Worm (Caenorhabditis elegans) whole organism, L4/young adult: ENCODE data around the gene F09C8.1.

Experiments used
- W03F9.2 ChIP-seq: fragments of 150-350 bp; optimal IDR thresholded peaks from 2 replicates; lab custom pipeline; 2014; ENCODE audit warnings: missing biosample characterization, missing genetic modification characterization
- dao-5 ChIP-seq: sonication (generic microtip); optimal IDR thresholded peaks from 2 replicates; lab custom pipeline; 2016; ENCODE audit warnings: missing genotype, missing genetic modification characterization, moderate library complexity, missing compliant biosample characterization
- him-1 ChIP-seq: sonication (generic microtip); optimal IDR thresholded peaks from 2 replicates; lab custom pipeline; 2016; ENCODE audit warnings: missing genotype, missing genetic modification reagents, missing genetic modification characterization, missing compliant biosample characterization

The F09C8.1 gene

DNA sequence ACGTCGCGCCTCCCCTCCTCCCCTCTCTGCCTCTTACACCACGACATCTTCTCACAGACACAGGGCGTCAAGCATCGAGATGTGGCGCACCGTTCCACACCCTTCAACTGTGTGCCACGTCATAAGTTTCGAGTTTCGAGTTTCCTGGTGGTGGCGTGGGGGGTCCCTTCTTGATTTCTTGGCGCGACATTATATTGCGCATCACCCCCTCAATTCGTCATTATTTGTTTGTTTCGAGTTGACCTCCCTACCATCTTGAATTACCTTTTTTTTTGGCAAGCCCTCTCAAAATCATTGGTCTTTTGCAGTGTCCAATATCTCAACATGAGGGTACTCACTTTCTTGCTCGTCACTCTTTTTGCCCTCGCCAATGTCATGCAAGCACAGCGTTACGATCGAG is 20.7 kb upstream of the F09C8.1 start, which contains the start of gene nlp-67:
Gene nlp-67 (plus strand): TSS at position 301 of the 400 bp plus-strand sequence.
- TF ChIP-seq W03F9.2 (tag; lab: Kevin White, UChicago) (no peak), dao-5 (no peak), him-1 (no peak)

DNA sequence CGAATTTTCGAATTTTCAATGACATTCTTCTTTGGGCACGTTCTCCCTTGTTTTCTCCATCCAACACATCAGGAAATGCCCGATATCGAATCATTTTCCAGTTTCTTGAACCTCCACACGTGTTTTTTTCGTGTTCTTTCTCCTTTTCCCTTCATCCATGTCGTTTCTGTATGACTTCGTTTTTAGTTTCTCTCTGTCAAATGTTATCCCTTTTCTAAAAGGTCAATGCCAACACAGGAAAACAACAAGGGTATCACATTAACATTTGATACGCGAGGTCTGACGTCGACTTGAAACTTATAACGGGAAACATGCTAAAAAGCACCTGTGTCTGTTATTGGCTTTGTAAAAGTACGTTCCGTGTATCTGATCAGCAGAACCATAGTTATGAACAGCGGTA is 9.5 kb upstream of the F09C8.1 start:
- TF ChIP-seq W03F9.2 (tag; lab: Kevin White, UChicago) (no peak), dao-5 (no peak), him-1 (no peak)

DNA sequence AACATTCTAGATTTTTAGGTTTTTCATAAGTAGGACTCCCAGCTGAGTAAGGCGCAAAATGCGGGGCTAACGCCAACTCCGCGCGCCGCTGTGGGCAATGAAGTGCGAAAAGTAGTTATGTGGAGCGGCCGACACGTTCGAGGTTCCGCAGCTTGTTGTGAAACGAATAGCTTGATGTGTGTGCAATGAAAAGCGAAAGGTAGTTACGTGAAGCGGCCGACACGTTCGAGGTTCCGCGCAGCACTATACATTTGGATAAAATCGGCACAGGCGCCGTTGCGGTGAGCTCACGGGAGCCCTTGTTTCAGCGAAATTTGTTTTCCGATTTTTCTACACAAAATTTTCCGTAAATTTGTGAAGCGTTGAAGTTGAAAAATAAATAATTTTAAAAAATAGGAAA is 3.7 kb upstream of the F09C8.1 start:
- TF ChIP-seq dao-5 (no peak), W03F9.2 (tag; lab: Kevin White, UChicago) (no peak), him-1 (no peak)

DNA sequence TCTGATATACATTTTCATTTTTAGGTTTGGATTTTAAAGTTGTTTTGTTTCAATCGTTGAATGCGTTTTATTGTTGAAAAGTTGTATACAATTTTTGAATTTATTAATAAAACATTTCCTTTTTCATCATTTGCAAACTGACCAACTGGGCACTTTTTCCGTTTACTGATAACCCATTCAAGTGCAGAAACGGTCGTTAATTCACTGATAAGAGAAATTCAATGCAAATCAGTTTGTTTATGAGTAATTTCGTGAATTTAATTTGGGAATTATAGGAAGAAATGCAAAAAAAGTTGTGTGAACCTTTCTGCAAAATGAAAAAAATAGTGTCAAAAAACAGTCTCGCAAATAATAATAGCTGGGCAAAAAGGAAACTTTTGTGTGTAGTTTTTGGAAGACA is 3.2 kb upstream of the F09C8.1 start:
- TF ChIP-seq dao-5 (no peak), him-1 (no peak), W03F9.2 (tag; lab: Kevin White, UChicago) (no peak)

DNA sequence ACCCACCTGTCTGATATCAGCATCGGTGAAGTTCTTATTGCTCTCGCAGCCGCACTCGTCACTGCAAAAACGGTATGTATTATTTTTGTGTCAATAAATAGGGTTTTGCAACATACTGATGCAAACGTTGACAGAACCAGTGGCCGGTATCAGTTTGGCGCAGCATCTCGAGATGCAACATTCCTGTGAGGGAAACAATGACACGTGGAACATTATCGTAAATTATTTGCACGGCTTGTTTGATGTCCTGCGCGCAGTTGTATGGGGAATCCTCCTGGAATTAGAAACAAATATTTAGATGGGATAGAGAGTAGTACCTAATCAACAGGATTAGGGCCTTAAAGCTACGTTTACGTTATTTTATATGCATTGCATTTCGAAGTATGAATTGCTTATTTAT is 2.4 kb downstream of the F09C8.1 start:
- TF ChIP-seq W03F9.2 (tag; lab: Kevin White, UChicago) (no peak), dao-5 (no peak), him-1 (no peak)

DNA sequence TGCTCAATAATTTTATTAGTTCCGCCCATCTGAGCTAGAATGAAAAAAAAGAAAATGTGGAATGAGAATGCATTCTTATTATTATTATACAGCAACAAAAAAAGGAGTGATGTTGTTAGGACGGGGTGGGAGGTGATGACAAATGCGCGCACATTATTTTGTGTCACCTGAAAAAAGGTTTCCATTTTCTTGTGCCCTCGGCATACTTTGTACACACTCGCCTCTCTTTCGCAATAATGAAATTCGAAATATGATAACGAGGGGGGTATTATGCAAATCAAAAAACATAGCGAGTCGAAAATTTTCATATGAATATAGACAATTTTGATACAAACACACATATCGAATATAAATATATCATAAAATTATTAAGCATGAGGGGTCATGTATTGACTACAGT is 4.0 kb downstream of the F09C8.1 start:
- TF ChIP-seq him-1 (no peak), W03F9.2 (tag; lab: Kevin White, UChicago) (no peak), dao-5 (no peak)

DNA sequence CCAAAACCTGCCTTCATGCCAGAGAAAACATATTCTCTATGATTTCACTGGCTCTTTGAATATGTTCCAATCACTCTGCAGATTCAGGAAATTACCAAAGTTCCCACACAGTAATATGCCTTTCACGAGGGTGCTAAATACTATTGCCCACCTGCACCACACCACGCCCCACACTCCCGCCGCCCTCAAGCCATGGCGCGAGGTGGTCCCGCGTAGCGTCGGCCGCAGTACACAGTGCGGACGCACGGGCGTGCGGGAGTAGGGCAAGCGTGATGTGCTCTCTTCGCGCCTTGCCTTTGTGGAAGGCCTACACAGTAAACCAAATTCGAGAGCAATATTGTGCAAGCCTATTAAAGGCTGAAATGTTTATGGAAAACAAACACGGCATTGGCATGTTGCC is 5.8 kb downstream of the F09C8.1 start:
- no peak for TF ChIP-seq him-1
- TF ChIP-seq dao-5 = no peak
- no peak for TF ChIP-seq W03F9.2 (tag; lab: Kevin White, UChicago)

DNA sequence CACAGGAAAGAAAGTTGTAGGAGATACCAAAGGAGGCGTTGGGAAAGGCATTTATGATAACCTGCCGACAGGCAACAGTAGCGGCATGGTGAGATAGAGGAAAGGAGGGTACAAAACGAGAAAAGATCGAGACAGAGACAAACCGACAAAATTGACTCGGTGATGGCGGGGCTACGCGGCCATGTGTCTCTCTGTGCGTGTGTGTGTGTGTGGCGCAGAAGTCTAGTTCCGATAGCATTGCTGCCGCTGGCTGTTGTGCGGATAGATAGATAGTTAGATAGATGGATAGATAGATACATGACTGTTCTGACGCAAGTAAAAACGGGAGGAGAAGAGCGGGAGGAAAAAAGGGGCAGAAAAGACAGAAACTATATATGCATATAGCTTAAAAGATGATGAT is 6.4 kb downstream of the F09C8.1 start:
- TF ChIP-seq him-1 (no peak), dao-5 (no peak), W03F9.2 (tag; lab: Kevin White, UChicago) (no peak)

DNA sequence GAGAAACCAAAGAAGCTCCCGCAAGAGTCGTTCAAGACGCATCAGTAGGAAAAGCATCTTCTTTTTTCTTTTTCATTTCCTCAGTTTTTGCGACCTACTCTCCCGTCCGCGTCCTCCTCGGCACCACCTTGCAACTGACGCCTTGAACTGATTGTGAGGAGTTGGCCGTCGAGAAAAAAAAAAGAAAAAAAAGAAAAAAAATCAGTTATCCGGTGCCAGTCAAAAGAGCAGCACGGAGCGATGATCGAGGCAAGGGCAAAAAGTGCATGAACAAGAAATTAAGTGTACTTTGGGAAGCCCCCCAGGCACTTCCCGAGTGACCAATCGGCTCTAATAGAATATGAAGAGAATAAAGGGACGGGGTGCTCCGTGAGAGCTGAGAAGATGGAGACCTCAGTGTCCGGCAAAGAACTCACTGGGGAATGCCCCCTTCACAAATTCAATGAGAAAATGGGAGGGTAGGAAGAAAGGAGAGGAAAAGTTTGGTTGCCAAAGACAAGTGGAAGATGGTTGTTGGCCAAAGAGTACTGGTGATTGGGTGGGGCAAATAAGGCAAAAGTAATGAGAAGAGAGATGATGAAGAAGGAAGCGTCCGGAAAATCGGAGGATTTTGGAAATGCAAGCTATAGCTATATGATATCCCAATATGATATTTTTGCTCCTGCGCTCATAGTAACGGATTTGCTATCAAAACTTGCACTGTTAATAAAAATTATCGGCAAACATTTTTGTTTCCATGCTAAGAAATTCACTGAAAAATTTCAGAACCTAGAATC is 7.9 kb downstream of the F09C8.1 start:
- TF ChIP-seq W03F9.2 (tag; lab: Kevin White, UChicago) (no peak), dao-5 (no peak), him-1 (no peak)

DNA sequence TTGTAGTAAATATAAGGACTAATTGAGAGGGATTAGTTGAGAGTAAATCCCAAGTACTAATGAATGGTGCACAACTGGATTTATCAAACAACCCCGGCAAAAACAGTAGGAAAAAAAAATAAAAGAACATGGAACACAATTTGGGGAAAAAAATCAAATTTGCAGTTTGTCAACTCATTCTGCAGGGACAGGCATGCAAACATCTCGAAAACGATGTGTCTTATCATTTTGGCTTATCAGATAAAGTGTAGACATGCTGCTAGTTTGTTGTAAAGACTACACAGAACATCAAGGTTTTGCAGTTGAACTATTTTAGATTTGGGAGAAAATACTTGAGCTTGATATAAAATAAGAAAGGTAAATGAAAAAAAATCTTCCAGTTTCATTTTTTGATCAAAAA is 9.6 kb downstream of the F09C8.1 start:
- no peak for TF ChIP-seq him-1
- no peak for TF ChIP-seq W03F9.2 (tag; lab: Kevin White, UChicago)
- TF ChIP-seq dao-5 = no peak

DNA sequence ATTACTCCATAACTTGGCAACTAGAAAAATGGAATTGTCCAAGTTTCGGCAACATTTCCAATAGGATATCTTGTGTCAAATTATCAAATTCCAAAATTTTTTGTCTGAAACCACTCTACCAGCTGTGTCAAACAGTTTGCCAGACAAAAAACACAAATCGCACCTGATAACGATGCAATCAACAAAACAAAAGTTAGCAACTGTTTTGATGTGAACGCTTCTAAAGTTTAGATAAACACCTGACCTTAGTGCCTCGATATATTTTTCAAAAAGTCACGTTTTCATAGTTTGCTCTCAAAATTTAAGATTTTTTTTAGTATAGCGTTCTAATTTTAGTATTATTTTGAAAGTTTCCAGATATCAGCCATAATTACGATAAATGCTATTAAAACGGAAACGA is 12.0 kb downstream of the F09C8.1 start:
- TF ChIP-seq W03F9.2 (tag; lab: Kevin White, UChicago) (no peak), dao-5 (no peak), him-1 (no peak)

DNA sequence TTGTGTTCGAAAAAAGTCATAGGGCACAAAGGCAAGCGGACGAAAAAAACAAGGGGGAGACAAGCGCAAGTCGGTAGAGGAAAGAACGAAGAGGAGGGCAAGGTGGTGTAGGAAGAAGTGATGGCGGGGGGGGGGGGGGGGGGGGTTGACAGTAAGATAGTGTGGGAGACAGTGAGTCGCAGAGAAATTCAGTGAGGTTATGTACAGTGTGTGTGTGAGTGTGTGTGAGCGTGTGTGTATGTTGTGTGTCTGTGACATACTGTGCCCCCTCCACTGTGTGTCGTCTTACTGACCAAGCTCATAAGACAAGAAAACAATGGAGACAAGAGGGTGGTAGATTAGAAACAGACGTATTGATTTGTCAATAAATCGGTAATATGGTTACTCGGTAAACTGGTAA is 13.2 kb downstream of the F09C8.1 start:
- no peak for TF ChIP-seq him-1

DNA sequence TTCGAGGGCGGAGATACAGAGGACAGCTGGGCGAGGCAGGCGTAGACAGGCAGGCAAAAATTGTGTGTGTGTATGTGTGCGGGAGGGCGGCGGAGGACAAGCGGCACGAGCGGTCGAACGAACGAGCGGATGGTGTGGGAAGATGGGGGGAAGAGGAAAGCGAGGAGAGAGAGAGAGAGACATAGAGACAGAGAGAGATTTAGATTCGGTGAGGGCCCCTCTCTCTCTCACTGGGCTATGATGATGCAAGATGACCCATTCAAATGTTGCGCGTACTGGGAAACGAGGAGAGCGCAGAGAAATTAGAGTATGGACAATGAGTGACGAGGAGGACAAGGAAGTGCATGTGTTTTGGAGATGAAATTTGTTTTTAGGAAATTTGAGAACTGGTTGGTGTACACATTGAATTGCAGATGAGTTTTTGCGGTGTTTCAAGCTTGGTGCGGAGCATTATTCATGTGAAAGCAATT is 15.6 kb downstream of the F09C8.1 start:
- TF ChIP-seq dao-5 = no peak
- TF ChIP-seq him-1 = peak; percentile 78
- no peak for TF ChIP-seq W03F9.2 (tag; lab: Kevin White, UChicago)

DNA sequence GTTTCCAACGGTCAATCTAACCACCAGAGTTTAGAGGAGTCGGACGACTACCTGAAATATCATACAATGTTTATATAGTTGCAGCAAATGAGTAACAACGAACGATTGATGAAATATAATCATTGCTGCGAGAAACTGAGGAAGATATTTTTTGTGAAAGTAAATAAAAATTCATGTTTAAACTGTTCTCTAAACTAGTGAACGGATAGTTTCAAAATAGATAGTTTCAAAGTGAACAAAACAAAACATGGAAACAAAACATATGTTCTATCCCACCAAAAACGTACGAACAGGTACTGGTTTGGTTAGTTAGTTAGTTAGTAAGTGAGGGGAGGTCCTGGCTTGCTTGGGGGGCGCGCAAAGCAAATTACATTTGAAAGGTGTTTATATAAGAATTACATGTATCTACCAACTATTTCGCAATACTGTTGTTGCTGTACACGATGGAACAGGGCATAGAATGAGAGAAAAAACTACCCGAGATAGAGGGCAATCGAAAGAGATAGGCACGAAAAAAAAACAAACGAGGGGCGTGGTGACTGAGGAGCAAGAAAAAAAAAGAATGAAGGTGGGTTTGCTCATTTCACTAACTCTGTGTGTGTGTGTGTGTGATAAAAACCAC is 16.2 kb downstream of the F09C8.1 start, which contains the start of gene F09C8.2:
Gene F09C8.2 (minus strand): TSS at position 51 of the 622 bp plus-strand sequence.
- TF ChIP-seq W03F9.2 (tag; lab: Kevin White, UChicago) (no peak), dao-5 (no peak), him-1 (no peak)

DNA sequence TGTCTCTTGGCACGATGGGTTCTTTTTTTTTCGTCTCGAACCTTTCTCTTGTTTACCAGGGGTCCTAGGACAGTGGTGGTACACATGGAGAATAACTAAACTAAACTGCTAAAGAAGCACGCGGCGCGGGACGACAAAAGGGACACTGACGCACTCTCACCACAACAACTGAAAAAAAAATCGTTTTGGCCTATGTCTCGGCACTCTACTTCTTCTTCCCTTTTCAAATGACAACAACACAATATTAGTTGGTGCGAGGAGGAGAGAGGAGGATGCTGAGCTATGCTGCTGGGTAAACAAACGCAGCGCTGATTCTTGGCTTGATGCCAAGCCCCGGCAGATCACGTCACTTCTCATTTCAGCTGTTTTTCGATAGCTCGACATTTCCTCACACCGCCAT is 18.1 kb downstream of the F09C8.1 start:
- TF ChIP-seq him-1 = no peak
- TF ChIP-seq dao-5 = no peak
- TF ChIP-seq W03F9.2 (tag; lab: Kevin White, UChicago) = no peak
